Worm (Caenorhabditis elegans): ENCODE data around the gene nspa-10.

nspa-10 gene

ce11 chrV:14728754-14729153 is 21.5 kb downstream of the nspa-10 start, which contains the start of gene Y50E8A.2:
Gene Y50E8A.2 (minus strand): TSS chrV:14728854.
- TF ChIP-seq attf-4 (tag; optimal IDR thresholded peaks at IDR 0.05), result no peak
- TF ChIP-seq R02D3.7 (tag; optimal IDR thresholded peaks at IDR 0.05), result no peak
- no peak for TF ChIP-seq nhr-102 (tag; optimal IDR thresholded peaks at IDR 0.05)
- no peak for TF ChIP-seq lin-29 (GFP tag; IDR thresholded peaks at IDR 0.05)
- TF ChIP-seq Y5F2A.4 (GFP tag; optimal IDR thresholded peaks at IDR 0.05), result no peak
- no peak for TF ChIP-seq mxl-3 (GFP tag; optimal IDR thresholded peaks at IDR 0.05)
- no peak for TF ChIP-seq ceh-20 (GFP tag; IDR thresholded peaks at IDR 0.05)
- TF ChIP-seq cey-2 (tag; optimal IDR thresholded peaks at IDR 0.05; ENCODE audit: borderline replicate concordance, insufficient read depth), result no peak
- TF ChIP-seq zfp-3 (GFP tag; conservative IDR thresholded peaks at IDR 0.05), result no peak
- TF ChIP-seq ceh-62 (tag; optimal IDR thresholded peaks at IDR 0.05), result no peak
- no peak for TF ChIP-seq snpc-1.2 (GFP tag; IDR thresholded peaks at IDR 0.05)
- no peak for TF ChIP-seq lin-1 (GFP tag; IDR thresholded peaks at IDR 0.05)

- TF ChIP-seq nhr-76 (tag; optimal IDR thresholded peaks at IDR 0.05) (no peak), nhr-25 (tag; optimal IDR thresholded peaks at IDR 0.05; ENCODE audit: borderline replicate concordance, insufficient read depth) (no peak), aha-1 (tag) (peak; percentile 72)
Observed at ce11 chrV:14726596-14726995, 23.7 kb downstream of the nspa-10 start, which contains the start of gene Y50E8A.1. Gene Y50E8A.1 (plus strand): TSS chrV:14726896.

ce11 chrV:14725409-14725808 is 24.8 kb downstream of the nspa-10 start:
- peak; percentile 3 for TF ChIP-seq mxl-3 (GFP tag; optimal IDR thresholded peaks at IDR 0.05)
- TF ChIP-seq nhr-48 (tag; optimal IDR thresholded peaks at IDR 0.05), result peak; percentile 91
- no peak for TF ChIP-seq lim-7 (GFP tag; IDR thresholded peaks at IDR 0.05)
- TF ChIP-seq hmg-1.1 (GFP tag; IDR thresholded peaks at IDR 0.05), result no peak
- TF ChIP-seq dmd-6 (GFP tag; IDR thresholded peaks at IDR 0.05), result peak; percentile 51
- peak; percentile 59 for TF ChIP-seq nhr-28 (tag; optimal IDR thresholded peaks at IDR 0.05)

- peak in 1 of 2 experiments; percentile 61 for TF ChIP-seq unc-62 (GFP tag; optimal IDR thresholded peaks at IDR 0.05 in 1 of 2)
- no peak for TF ChIP-seq unc-62 (tag; optimal IDR thresholded peaks at IDR 0.05)
- TF ChIP-seq nhr-6 (tag; optimal IDR thresholded peaks at IDR 0.05), result no peak
Observed at ce11 chrV:14723020-14723419, 27.2 kb downstream of the nspa-10 start, which contains the start of gene R08A2.7. Gene R08A2.7 (plus strand): TSS chrV:14723320.

ce11 chrV:14719491-14719890 is 30.8 kb downstream of the nspa-10 start, which contains the start of gene R08A2.1:
Gene R08A2.1 (minus strand): TSS chrV:14719591.
- TF ChIP-seq hlh-30 (tag; optimal IDR thresholded peaks at IDR 0.05; ENCODE audit: insufficient read depth) (no peak), php-3 (GFP tag; IDR thresholded peaks at IDR 0.05) (no peak), dve-1 (tag; optimal IDR thresholded peaks at IDR 0.05; ENCODE audit: insufficient read depth) (no peak), cey-2 (tag; optimal IDR thresholded peaks at IDR 0.05; ENCODE audit: borderline replicate concordance, insufficient read depth) (no peak), aly-2 (tag; optimal IDR thresholded peaks at IDR 0.05) (no peak), mdt-29 (GFP tag; IDR thresholded peaks at IDR 0.05) (no peak), mxl-2 (GFP tag; conservative IDR thresholded peaks at IDR 0.05) (no peak), Y105C5A.15 (GFP tag; IDR thresholded peaks at IDR 0.05) (no peak), ama-1 (optimal IDR thresholded peaks at IDR 0.05) (no peak), spr-3 (GFP tag; optimal IDR thresholded peaks at IDR 0.05) (no peak), aha-1 (tag) (no peak), nhr-102 (tag; optimal IDR thresholded peaks at IDR 0.05) (no peak), fos-1 (tag; optimal IDR thresholded peaks at IDR 0.05) (no peak), zip-2 (tag; optimal IDR thresholded peaks at IDR 0.05) (no peak), lin-29 (GFP tag; IDR thresholded peaks at IDR 0.05) (no peak), sdz-12 (GFP tag; optimal IDR thresholded peaks at IDR 0.05) (no peak), nhr-11 (tag; optimal IDR thresholded peaks at IDR 0.05) (no peak), Y48G9A.11 (GFP tag; IDR thresholded peaks at IDR 0.05) (no peak), T26A8.4 (GFP tag; IDR thresholded peaks at IDR 0.05) (no peak)

Measured in whole organism, L4 larva.